Fruit fly (Drosophila melanogaster): ENCODE measurements around the gene Corp.

The Corp gene

dm6 chrX:8243966-8244895 is 27.0 kb downstream of the Corp start, which contains the start of gene sni (continued):
- TF ChIP-seq CG18764 (GFP tag; optimal IDR thresholded peaks at IDR 0.05) (no peak), nmo (GFP tag; optimal IDR thresholded peaks at IDR 0.05) (peak; percentile 23), fd102C (GFP tag; optimal IDR thresholded peaks at IDR 0.05) (no peak), NfI (GFP tag; optimal IDR thresholded peaks at IDR 0.05) (no peak), D (optimal IDR thresholded peaks at IDR 0.05) (no peak), D (GFP tag; optimal IDR thresholded peaks at IDR 0.05) (peak; percentile 4), CG11723 (GFP tag; optimal IDR thresholded peaks at IDR 0.05) (no peak), Xrp1 (GFP tag; IDR thresholded peaks at IDR 0.05) (peak; percentile 19; the same call in 1 of the 2 replicates), Aef1 (GFP tag; IDR thresholded peaks at IDR 0.05) (no peak), h (optimal IDR thresholded peaks at IDR 0.05) (no peak), CG2678 (tag; optimal IDR thresholded peaks at IDR 0.05) (peak; percentile 58), pita (GFP tag; optimal IDR thresholded peaks at IDR 0.05) (no peak), Dref (GFP tag; IDR thresholded peaks at IDR 0.05) (peak; percentile 46), C15 (GFP tag; IDR thresholded peaks at IDR 0.05) (no peak), CG30403 (GFP tag; optimal IDR thresholded peaks at IDR 0.05) (peak; percentile 9), CG1024 (GFP tag; IDR thresholded peaks at IDR 0.05) (no peak), CG14441 (GFP tag; IDR thresholded peaks at IDR 0.05) (0 out of 2 replicates have a peak, but pooled peaks have one; percentile 10), stwl (tag; optimal IDR thresholded peaks at IDR 0.05) (peak; percentile 15), pho (GFP tag; optimal IDR thresholded peaks at IDR 0.05) (no peak), Dip3 (GFP tag; optimal IDR thresholded peaks at IDR 0.05) (no peak), dysf (GFP tag; IDR thresholded peaks at IDR 0.05) (0 out of 3 replicates have a peak, but pooled peaks have one; percentile 14), Meics (GFP tag; optimal IDR thresholded peaks at IDR 0.05) (peak; percentile 11), CG13894 (tag; optimal IDR thresholded peaks at IDR 0.05) (no peak), Hr78 (GFP tag; optimal IDR thresholded peaks at IDR 0.05) (no peak), CG13424 (tag; optimal IDR thresholded peaks at IDR 0.05) (peak; percentile 3), zf30C (GFP tag; optimal IDR thresholded peaks at IDR 0.05) (no peak), rib (GFP tag; IDR thresholded peaks at IDR 0.05) (0 out of 2 replicates have a peak, but pooled peaks have one; percentile 26), CG7839 (tag; optimal IDR thresholded peaks at IDR 0.05) (peak; percentile 54), Jarid2 (GFP tag; optimal IDR thresholded peaks at IDR 0.05) (no peak), dimm (GFP tag; IDR thresholded peaks at IDR 0.05) (no peak), Oaz (GFP tag; IDR thresholded peaks at IDR 0.05) (no peak), sens-2 (GFP tag; IDR thresholded peaks at IDR 0.05) (no peak), CG7271 (tag; optimal IDR thresholded peaks at IDR 0.05) (no peak), Mes4 (GFP tag; optimal IDR thresholded peaks at IDR 0.05) (no peak), lbe (GFP tag; optimal IDR thresholded peaks at IDR 0.05) (no peak), CG8359 (GFP tag; optimal IDR thresholded peaks at IDR 0.05; ENCODE audit: borderline replicate concordance) (no peak), ato (GFP tag; IDR thresholded peaks at IDR 0.05; ENCODE audit: partially characterized antibody) (no peak), Dll (GFP tag; IDR thresholded peaks at IDR 0.05; ENCODE audit: partially characterized antibody) (peak; percentile 47; the same call in 1 of the 4 replicates), grau (tag; optimal IDR thresholded peaks at IDR 0.05) (peak; percentile 18), CG6765 (GFP tag; optimal IDR thresholded peaks at IDR 0.05) (peak; percentile 1), MBD-R2 (GFP tag; IDR thresholded peaks at IDR 0.05) (0 out of 2 replicates have a peak, but pooled peaks have one; percentile 25), CG18262 (tag; optimal IDR thresholded peaks at IDR 0.05) (peak; percentile 15), crp (GFP tag; optimal IDR thresholded peaks at IDR 0.05) (no peak), Opbp (GFP tag; IDR thresholded peaks at IDR 0.05; ENCODE audit: partially characterized antibody) (0 out of 3 replicates have a peak, but pooled peaks have one; percentile 21), mam (GFP tag; optimal IDR thresholded peaks at IDR 0.05) (peak; percentile 13), sob (GFP tag; IDR thresholded peaks at IDR 0.05) (no peak), mirr (GFP tag; optimal IDR thresholded peaks at IDR 0.05) (no peak), ken (GFP tag; IDR thresholded peaks at IDR 0.05) (no peak)
